Fruit fly (Drosophila melanogaster) whole organism, prepupa: ENCODE data around the gene CG13796.

ENCODE experiments used
- Blimp-1 ChIP-seq: fragments of 200-800 bp; sonication (Bioruptor generic); optimal IDR thresholded peaks from 3 replicates; lab custom pipeline; 2017; ENCODE audit warnings: missing biosample characterization, missing genetic modification characterization, mild to moderate bottlenecking, moderate library complexity, missing genetic modification reagents
- CG10631 ChIP-seq: fragments of 200-800 bp; sonication (Bioruptor generic); optimal IDR thresholded peaks from 2 replicates; lab custom pipeline; 2016; ENCODE audit warnings: missing biosample characterization, missing genetic modification characterization
- CG10669 ChIP-seq: fragments of 200-800 bp; sonication (Bioruptor generic); optimal IDR thresholded peaks from 3 replicates; lab custom pipeline; 2018; ENCODE audit warnings: missing biosample characterization, mild to moderate bottlenecking, missing genetic modification characterization, moderate library complexity
- CG11762 ChIP-seq: fragments of 200-800 bp; sonication (Bioruptor generic); optimal IDR thresholded peaks from 3 replicates; lab custom pipeline; 2016; ENCODE audit warnings: missing biosample characterization, missing genetic modification characterization; ENCODE audit not compliant: insufficient read depth
- CG11902 ChIP-seq: fragments of 200-800 bp; sonication (Bioruptor generic); optimal IDR thresholded peaks from 3 replicates; lab custom pipeline; 2016; ENCODE audit warnings: missing biosample characterization, missing genetic modification characterization
- CG15336 ChIP-seq: fragments of 200-800 bp; sonication (Bioruptor generic); IDR thresholded peaks from 2 replicates; pipeline ENCODE4 v1.3.6; 2022; ENCODE audit warnings: missing biosample characterization, missing genetic modification characterization
- CG31627 ChIP-seq: fragments of 200-800 bp; sonication (Bioruptor generic); optimal IDR thresholded peaks from 3 replicates; lab custom pipeline; 2016; ENCODE audit warnings: missing biosample characterization, missing genetic modification characterization
- CG32006 ChIP-seq: fragments of 200-800 bp; sonication (Bioruptor generic); optimal IDR thresholded peaks from 3 replicates; lab custom pipeline; 2017; ENCODE audit warnings: missing biosample characterization, mild to moderate bottlenecking, missing genetic modification characterization
- CG34406 ChIP-seq: fragments of 200-800 bp; sonication (Bioruptor generic); optimal IDR thresholded peaks from 3 replicates; lab custom pipeline; 2016; ENCODE audit warnings: missing biosample characterization, missing genetic modification characterization
- CG6163 ChIP-seq: fragments of 200-800 bp; sonication (Bioruptor generic); IDR thresholded peaks from 3 replicates; pipeline ENCODE4 v1.3.6; 2022; ENCODE audit warnings: missing biosample characterization, missing genetic modification characterization
- CG6276 ChIP-seq: fragments of 200-800 bp; sonication (Bioruptor generic); optimal IDR thresholded peaks from 2 replicates; lab custom pipeline; 2017; ENCODE audit warnings: missing biosample characterization, mild to moderate bottlenecking, missing genetic modification characterization
- CG6792 ChIP-seq: fragments of 200-800 bp; sonication (Bioruptor generic); optimal IDR thresholded peaks from 3 replicates; lab custom pipeline; 2016; ENCODE audit warnings: missing biosample characterization, missing genetic modification characterization
- CG6808 ChIP-seq: fragments of 200-800 bp; sonication (Bioruptor generic); optimal IDR thresholded peaks from 3 replicates; lab custom pipeline; 2017; ENCODE audit warnings: missing biosample characterization, missing genetic modification characterization, mild to moderate bottlenecking, moderate library complexity, missing genetic modification reagents
- CG6854 ChIP-seq: fragments of 200-800 bp; sonication (Bioruptor generic); optimal IDR thresholded peaks from 2 replicates; lab custom pipeline; 2017; ENCODE audit warnings: missing biosample characterization, mild to moderate bottlenecking, missing genetic modification characterization
- CG7368 ChIP-seq: fragments of 200-800 bp; sonication (Bioruptor generic); optimal IDR thresholded peaks from 3 replicates; lab custom pipeline; 2016; ENCODE audit warnings: missing biosample characterization, missing genetic modification characterization
- CG8119 ChIP-seq: fragments of 200-800 bp; sonication (Bioruptor generic); IDR thresholded peaks from 3 replicates; pipeline ENCODE4 v1.3.6; 2022; ENCODE audit warnings: missing biosample characterization, missing genetic modification characterization
- CG8319 ChIP-seq: fragments of 200-800 bp; sonication (Bioruptor generic); optimal IDR thresholded peaks from 3 replicates; lab custom pipeline; 2016; ENCODE audit warnings: missing biosample characterization, missing genetic modification characterization
- CG8632 ChIP-seq: fragments of 200-800 bp; sonication (Bioruptor generic); optimal IDR thresholded peaks from 3 replicates; lab custom pipeline; 2016; ENCODE audit warnings: missing biosample characterization, missing genetic modification characterization
- CG9139 ChIP-seq: fragments of 200-800 bp; sonication (Bioruptor generic); optimal IDR thresholded peaks from 3 replicates; lab custom pipeline; 2017; ENCODE audit warnings: missing biosample characterization, mild to moderate bottlenecking, missing genetic modification characterization
- Eip75B ChIP-seq: fragments of 200-800 bp; sonication (Bioruptor generic); optimal IDR thresholded peaks from 3 replicates; lab custom pipeline; 2016; ENCODE audit warnings: missing biosample characterization, missing genetic modification characterization
- Ets21C ChIP-seq: fragments of 200-800 bp; sonication (Bioruptor generic); optimal IDR thresholded peaks from 3 replicates; lab custom pipeline; 2016; ENCODE audit warnings: missing biosample characterization, missing genetic modification characterization
- Ets96B ChIP-seq: fragments of 200-800 bp; optimal IDR thresholded peaks from 2 replicates; lab custom pipeline; 2019; ENCODE audit warnings: missing biosample characterization, mild to moderate bottlenecking, missing genetic modification characterization, moderate library complexity
- Gug ChIP-seq: fragments of 200-800 bp; sonication (Bioruptor generic); IDR thresholded peaks from 2 replicates; pipeline ENCODE4 v1.3.6; 2022; ENCODE audit warnings: missing biosample characterization, missing genetic modification characterization
- Hr38 ChIP-seq: sonication (Bioruptor generic); optimal IDR thresholded peaks from 2 replicates; lab custom pipeline; 2016; ENCODE audit warnings: missing biosample characterization, missing genetic modification characterization
- Hr39 ChIP-seq: fragments of 200-800 bp; sonication (Bioruptor generic); optimal IDR thresholded peaks from 2 replicates; lab custom pipeline; 2016; ENCODE audit warnings: missing biosample characterization, missing genetic modification characterization
- Hr4 ChIP-seq: fragments of 200-800 bp; sonication (Bioruptor generic); optimal IDR thresholded peaks from 3 replicates; lab custom pipeline; 2016; ENCODE audit warnings: missing biosample characterization, missing genetic modification characterization
- Lpt ChIP-seq: fragments of 200-800 bp; sonication (Bioruptor generic); optimal IDR thresholded peaks from 3 replicates; lab custom pipeline; 2016; ENCODE audit warnings: missing biosample characterization, missing genetic modification characterization
- Met ChIP-seq: fragments of 200-800 bp; sonication (Bioruptor generic); optimal IDR thresholded peaks from 3 replicates; lab custom pipeline; 2016; ENCODE audit warnings: missing biosample characterization, missing genetic modification characterization
- OdsH ChIP-seq: fragments of 200-800 bp; sonication (Bioruptor generic); optimal IDR thresholded peaks from 3 replicates; lab custom pipeline; 2016; ENCODE audit warnings: missing biosample characterization, missing genetic modification characterization
- Smox ChIP-seq: fragments of 200-800 bp; sonication (Bioruptor generic); optimal IDR thresholded peaks from 3 replicates; lab custom pipeline; 2016; ENCODE audit warnings: missing biosample characterization, missing genetic modification characterization
- Sox102F ChIP-seq: fragments of 200-800 bp; sonication (Bioruptor generic); optimal IDR thresholded peaks from 2 replicates; lab custom pipeline; 2016; ENCODE audit warnings: missing biosample characterization, mild to moderate bottlenecking, missing genetic modification characterization
- Sox14 ChIP-seq: fragments of 200-800 bp; sonication (Bioruptor generic); optimal IDR thresholded peaks from 3 replicates; lab custom pipeline; 2016; ENCODE audit warnings: missing biosample characterization, missing genetic modification characterization
- Sox15 ChIP-seq: fragments of 200-800 bp; sonication (Bioruptor generic); optimal IDR thresholded peaks from 3 replicates; lab custom pipeline; 2016; ENCODE audit warnings: missing biosample characterization, missing genetic modification characterization
- achi ChIP-seq: fragments of 200-800 bp; sonication (Bioruptor generic); optimal IDR thresholded peaks from 3 replicates; lab custom pipeline; 2016; ENCODE audit warnings: missing biosample characterization, missing genetic modification characterization
- cyc ChIP-seq: fragments of 200-800 bp; sonication (Bioruptor generic); optimal IDR thresholded peaks from 3 replicates; lab custom pipeline; 2016; ENCODE audit warnings: missing biosample characterization, missing genetic modification characterization
- eg ChIP-seq: fragments of 200-800 bp; sonication (Bioruptor generic); IDR thresholded peaks from 3 replicates; pipeline ENCODE4 v1.3.6; 2022; ENCODE audit warnings: missing biosample characterization, missing genetic modification characterization
- esn ChIP-seq: fragments of 200-800 bp; sonication (Bioruptor generic); optimal IDR thresholded peaks from 2 replicates; lab custom pipeline; 2016; ENCODE audit warnings: missing biosample characterization, mild to moderate bottlenecking, missing genetic modification characterization, moderate library complexity
- fd59A ChIP-seq: fragments of 200-800 bp; sonication (Bioruptor generic); optimal IDR thresholded peaks from 2 replicates; lab custom pipeline; 2017; ENCODE audit warnings: missing biosample characterization, mild to moderate bottlenecking, missing genetic modification characterization, missing genetic modification reagents
- fd85E ChIP-seq: fragments of 200-800 bp; sonication (Bioruptor generic); optimal IDR thresholded peaks from 3 replicates; lab custom pipeline; 2016; ENCODE audit warnings: missing biosample characterization, missing genetic modification characterization
- fkh ChIP-seq: fragments of 200-800 bp; sonication (Bioruptor generic); optimal IDR thresholded peaks from 3 replicates; lab custom pipeline; 2017; ENCODE audit warnings: missing biosample characterization, mild to moderate bottlenecking, missing genetic modification characterization, moderate library complexity
- lz ChIP-seq: fragments of 200-800 bp; sonication (Bioruptor generic); optimal IDR thresholded peaks from 3 replicates; lab custom pipeline; 2016; ENCODE audit warnings: missing biosample characterization, missing genetic modification characterization
- net ChIP-seq: fragments of 200-800 bp; sonication (Bioruptor generic); optimal IDR thresholded peaks from 3 replicates; lab custom pipeline; 2016; ENCODE audit warnings: missing biosample characterization, missing genetic modification characterization
- salr ChIP-seq, 2 experiments: fragments of 200-800 bp; sonication (Bioruptor generic); optimal IDR thresholded peaks; 3 replicates each; lab custom pipeline; 2016 to 2018; ENCODE audit warnings: missing biosample characterization in 2 of 2, missing genetic modification characterization in 2 of 2, mild to moderate bottlenecking in 1 of 2
- spab ChIP-seq: fragments of 200-800 bp; sonication (Bioruptor generic); optimal IDR thresholded peaks from 2 replicates; lab custom pipeline; 2017; ENCODE audit warnings: missing biosample characterization, mild to moderate bottlenecking, missing genetic modification characterization, missing genetic modification reagents
- vri ChIP-seq: fragments of 200-800 bp; sonication (Bioruptor generic); optimal IDR thresholded peaks from 3 replicates; lab custom pipeline; 2016; ENCODE audit warnings: missing biosample characterization, mild to moderate bottlenecking, missing genetic modification characterization

The CG13796 gene

DNA sequence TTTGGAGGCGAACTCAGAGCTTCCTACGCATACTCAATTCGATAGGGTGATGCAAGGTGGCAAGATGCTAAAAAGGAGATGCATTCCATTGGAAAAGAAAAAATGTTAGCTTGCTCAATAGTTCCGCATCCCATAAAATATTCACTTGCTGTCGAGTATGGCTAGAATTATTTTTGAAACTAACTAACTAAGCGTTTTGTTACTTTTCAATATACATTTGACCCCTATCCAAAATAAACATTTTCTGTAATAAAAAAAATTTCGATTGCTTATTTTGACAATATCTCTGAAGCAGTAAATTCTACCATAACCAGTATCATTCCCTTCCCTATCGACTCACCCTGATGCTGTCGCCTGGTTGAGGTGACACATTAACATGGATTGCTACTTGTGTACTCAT, 28.9 kb downstream of the CG13796 start (continued):
- peak; percentile 72 for TF ChIP-seq Ets21C (GFP tag; lab: Kevin White, UChicago)
- peak; percentile 63 for TF ChIP-seq cyc (GFP tag; lab: Kevin White, UChicago)
- TF ChIP-seq lz, result peak; percentile 80
- TF ChIP-seq salr (GFP tag; optimal IDR thresholded peaks at IDR 0.05; lab: Kevin White, UChicago), result peak; percentile 7 to 60
- TF ChIP-seq Sox14, result peak; percentile 83
- TF ChIP-seq Blimp-1 (GFP tag; lab: Kevin White, UChicago), result peak; percentile 31
- peak; percentile 83 for TF ChIP-seq OdsH (GFP tag; lab: Kevin White, UChicago)
- TF ChIP-seq CG6854 (GFP tag; lab: Kevin White, UChicago), result no peak
- TF ChIP-seq Hr38 (GFP tag; lab: Kevin White, UChicago), result no peak
- peak; percentile 75 for TF ChIP-seq CG10631 (GFP tag; lab: Kevin White, UChicago)
- peak; percentile 82 for TF ChIP-seq Sox15 (GFP tag; lab: Kevin White, UChicago)
- no peak for TF ChIP-seq Gug (GFP tag; lab: Robert Waterston, UW)
- TF ChIP-seq spab (GFP tag; lab: Kevin White, UChicago), result peak; percentile 68
- no peak for TF ChIP-seq Ets96B (tag; lab: Kevin White, UChicago)
- peak; percentile 80 for TF ChIP-seq fd59A
- peak; percentile 75 for TF ChIP-seq vri (GFP tag; lab: Kevin White, UChicago)
- TF ChIP-seq Sox102F (GFP tag; lab: Kevin White, UChicago), result peak; percentile 86
- peak; percentile 60; the same call in 2 of the 3 replicates for TF ChIP-seq CG6163 (GFP tag; lab: Robert Waterston, UW)
- TF ChIP-seq CG7368 (GFP tag; lab: Kevin White, UChicago), result peak; percentile 73
- TF ChIP-seq CG8632, result peak; percentile 87

DNA sequence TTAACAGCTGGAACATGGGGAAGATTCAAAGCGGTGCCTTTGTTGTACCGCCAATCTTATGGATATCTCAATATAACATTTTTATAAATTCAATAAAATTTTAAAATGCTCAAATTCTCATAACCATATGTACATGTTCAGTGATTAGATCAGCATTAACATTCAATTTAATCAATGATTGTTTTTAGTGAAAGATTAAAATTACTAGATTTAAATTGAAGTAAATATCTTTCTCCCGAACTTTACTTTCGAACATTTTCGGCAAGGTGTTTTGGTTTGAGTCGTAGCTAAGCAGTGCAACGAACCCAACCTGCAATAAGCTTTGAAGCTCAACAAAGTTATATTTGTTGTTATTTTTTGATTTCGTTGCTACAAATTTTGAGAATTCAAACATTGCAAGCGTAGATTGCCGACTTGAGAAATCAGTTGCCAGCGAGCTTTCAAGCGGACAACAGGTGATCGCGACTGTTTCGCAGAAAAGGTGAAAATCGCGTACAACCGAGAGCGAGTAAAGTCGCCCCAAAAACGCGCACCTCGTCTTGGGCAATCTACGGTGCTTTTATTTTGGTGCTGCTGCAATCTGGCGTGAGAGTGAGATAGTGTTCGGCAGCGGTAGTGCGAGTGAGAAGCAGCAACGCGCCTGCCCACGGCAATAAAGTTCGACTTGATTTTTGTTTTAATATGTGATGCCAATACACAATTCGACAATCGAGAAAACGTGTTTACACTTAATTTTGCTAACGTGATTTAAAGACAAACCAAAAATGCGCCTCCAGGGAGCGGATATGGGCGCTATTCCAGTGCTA, 29.9 kb downstream of the CG13796 start, which contains the start of gene Tep3:
Gene Tep3, plus strand, starts transcription at position 423 of the 806 bp plus-strand sequence.
- TF ChIP-seq lz (peak; percentile 33), vri (GFP tag; lab: Kevin White, UChicago) (no peak), salr (GFP tag; optimal IDR thresholded peaks at IDR 0.05; lab: Kevin White, UChicago) (no peak), CG15336 (peak; percentile 35; the same call in 1 of the 2 replicates), CG6792 (GFP tag; lab: Kevin White, UChicago) (peak; percentile 49), Ets96B (tag; lab: Kevin White, UChicago) (peak; percentile 38), CG11762 (GFP tag; lab: Kevin White, UChicago) (no peak), CG8319 (no peak), CG8119 (no peak), fd59A (peak; percentile 6), achi (GFP tag; lab: Kevin White, UChicago) (peak; percentile 5), fd85E (no peak), net (GFP tag; lab: Kevin White, UChicago) (no peak), CG34406 (GFP tag; lab: Kevin White, UChicago) (peak; percentile 46), CG6276 (GFP tag; lab: Kevin White, UChicago) (peak; percentile 34), Eip75B (GFP tag; lab: Kevin White, UChicago) (peak; percentile 34), CG32006 (peak; percentile 64), eg (GFP tag; lab: Robert Waterston, UW) (peak; percentile 55), CG6854 (GFP tag; lab: Kevin White, UChicago) (peak; percentile 85), Sox15 (GFP tag; lab: Kevin White, UChicago) (no peak), fkh (GFP tag; lab: Kevin White, UChicago) (no peak), Sox14 (peak; percentile 66), Hr38 (GFP tag; lab: Kevin White, UChicago) (no peak), CG6808 (GFP tag; lab: Kevin White, UChicago) (peak; percentile 26), Met (GFP tag; lab: Kevin White, UChicago) (peak; percentile 41), Ets21C (GFP tag; lab: Kevin White, UChicago) (peak; percentile 46), CG10631 (GFP tag; lab: Kevin White, UChicago) (peak; percentile 53), CG9139 (GFP tag; lab: Kevin White, UChicago) (peak; percentile 10), spab (GFP tag; lab: Kevin White, UChicago) (no peak), Smox (GFP tag; lab: Kevin White, UChicago) (peak; percentile 53), Gug (GFP tag; lab: Robert Waterston, UW) (no peak), Hr39 (peak; percentile 48), Hr4 (GFP tag; lab: Kevin White, UChicago) (peak; percentile 41), cyc (GFP tag; lab: Kevin White, UChicago) (peak; percentile 51), CG31627 (GFP tag; lab: Kevin White, UChicago) (peak; percentile 43), Sox102F (GFP tag; lab: Kevin White, UChicago) (no peak), Lpt (peak; percentile 26), esn (GFP tag; lab: Kevin White, UChicago) (peak; percentile 61), OdsH (GFP tag; lab: Kevin White, UChicago) (peak; percentile 16), CG10669 (peak; percentile 51), CG11902 (GFP tag; lab: Kevin White, UChicago) (peak; percentile 16)
